Fruit fly (Drosophila melanogaster) whole organism, embryonic: ENCODE measurements around the gene Cat.

Experiments
- Abd-B ChIP-seq: fragments of 200-800 bp; sonication (Bioruptor generic); optimal IDR thresholded peaks from 2 replicates; lab custom pipeline; 2018; ENCODE audit warnings: missing biosample characterization, mild to moderate bottlenecking, missing genetic modification characterization, moderate library complexity
- Blimp-1 ChIP-seq: fragments of 200-800 bp; sonication (Bioruptor generic); optimal IDR thresholded peaks from 3 replicates; lab custom pipeline; 2018; ENCODE audit warnings: missing biosample characterization, missing genetic modification characterization, mild to moderate bottlenecking, moderate library complexity, missing genetic modification reagents
- Bteb2 ChIP-seq: fragments of 200-800 bp; sonication (Bioruptor generic); optimal IDR thresholded peaks from 2 replicates; lab custom pipeline; 2016; ENCODE audit warnings: missing biosample characterization, missing genetic modification characterization
- CG10543 ChIP-seq: fragments of 200-800 bp; sonication (Bioruptor generic); optimal IDR thresholded peaks from 3 replicates; lab custom pipeline; 2017; ENCODE audit warnings: missing biosample characterization, mild to moderate bottlenecking, missing genetic modification characterization, moderate library complexity
- CG11093 ChIP-seq: fragments of 200-800 bp; sonication (Bioruptor generic); IDR thresholded peaks from 3 replicates; pipeline ENCODE4 v1.3.6; 2022; ENCODE audit warnings: missing biosample characterization, missing genetic modification characterization
- CG12071 ChIP-seq: fragments of 200-800 bp; sonication (Bioruptor generic); optimal IDR thresholded peaks from 3 replicates; lab custom pipeline; 2018; ENCODE audit warnings: missing biosample characterization, mild to moderate bottlenecking, missing genetic modification characterization
- CG12219 ChIP-seq: fragments of 200-800 bp; sonication (Bioruptor generic); optimal IDR thresholded peaks from 3 replicates; lab custom pipeline; 2018; ENCODE audit warnings: missing biosample characterization, mild to moderate bottlenecking, missing genetic modification characterization
- CG16779 ChIP-seq: fragments of 200-800 bp; sonication (Bioruptor generic); IDR thresholded peaks from 2 replicates; pipeline ENCODE4 v1.3.6; 2022; ENCODE audit warnings: missing biosample characterization, missing genetic modification characterization
- CG18262 ChIP-seq: fragments of 200-800 bp; optimal IDR thresholded peaks from 3 replicates; lab custom pipeline; 2019; ENCODE audit warnings: missing biosample characterization, mild to moderate bottlenecking, missing genetic modification characterization, moderate library complexity
- CG18599 ChIP-seq: fragments of 200-800 bp; sonication (Bioruptor generic); optimal IDR thresholded peaks from 3 replicates; lab custom pipeline; 2017; ENCODE audit warnings: missing biosample characterization, missing genetic modification characterization, mild to moderate bottlenecking, moderate library complexity, missing genetic modification reagents
- CG2712 ChIP-seq: fragments of 200-800 bp; optimal IDR thresholded peaks from 3 replicates; lab custom pipeline; 2019; ENCODE audit warnings: missing biosample characterization, mild to moderate bottlenecking, missing genetic modification characterization, moderate library complexity
- CG3163 ChIP-seq: fragments of 200-800 bp; sonication (Bioruptor generic); optimal IDR thresholded peaks from 3 replicates; lab custom pipeline; 2016; ENCODE audit warnings: missing biosample characterization, missing genetic modification characterization
- CG34376 ChIP-seq: fragments of 200-800 bp; sonication (Bioruptor generic); optimal IDR thresholded peaks from 2 replicates; lab custom pipeline; 2018; ENCODE audit warnings: missing biosample characterization, mild to moderate bottlenecking, missing genetic modification characterization
- CG4282 ChIP-seq: fragments of 200-800 bp; sonication (Bioruptor generic); optimal IDR thresholded peaks from 2 replicates; lab custom pipeline; 2016; ENCODE audit warnings: missing biosample characterization, missing genetic modification characterization
- CG6254 ChIP-seq: fragments of 200-800 bp; sonication (Bioruptor generic); optimal IDR thresholded peaks from 3 replicates; lab custom pipeline; 2017; ENCODE audit warnings: mild to moderate bottlenecking, missing biosample characterization, missing genetic modification reagents, missing genetic modification characterization
- CG6854 ChIP-seq: fragments of 200-800 bp; sonication (Bioruptor generic); optimal IDR thresholded peaks from 3 replicates; lab custom pipeline; 2017; ENCODE audit warnings: missing biosample characterization, mild to moderate bottlenecking, missing genetic modification characterization
- CG8290 ChIP-seq, 3 experiments: fragments of 200-800 bp; sonication (Bioruptor generic); optimal IDR thresholded peaks; 2 replicates each; lab custom pipeline; 2016 to 2019; ENCODE audit warnings: missing biosample characterization in 3 of 3, missing genetic modification characterization in 3 of 3, mild to moderate bottlenecking in 2 of 3, moderate library complexity in 1 of 3
- CG8478 ChIP-seq: fragments of >200 bp; optimal IDR thresholded peaks from 2 replicates; lab custom pipeline; 2018
- CG9609 ChIP-seq: fragments of 200-800 bp; sonication (Bioruptor generic); optimal IDR thresholded peaks from 3 replicates; lab custom pipeline; 2016; ENCODE audit warnings: missing biosample characterization, missing genetic modification characterization
- Chrac-16 ChIP-seq: fragments of 200-800 bp; sonication (Bioruptor generic); optimal IDR thresholded peaks from 3 replicates; lab custom pipeline; 2016; ENCODE audit warnings: missing biosample characterization, missing genetic modification characterization
- Dip2 ChIP-seq: fragments of 200-800 bp; sonication (Bioruptor generic); IDR thresholded peaks from 2 replicates; pipeline ENCODE4 v1.3.6; 2022; ENCODE audit warnings: missing biosample characterization, missing genetic modification characterization
- Dll ChIP-seq: fragments of 200-800 bp; sonication (Bioruptor generic); IDR thresholded peaks from 4 replicates; pipeline ENCODE4 v1.3.6; 2022; ENCODE audit warnings: missing biosample characterization, missing genetic modification characterization; ENCODE audit not compliant: partially characterized antibody
- Elba2 ChIP-seq: fragments of 200-800 bp; sonication (Bioruptor generic); optimal IDR thresholded peaks from 3 replicates; lab custom pipeline; 2016; ENCODE audit warnings: missing biosample characterization, missing genetic modification characterization
- HLH54F ChIP-seq: fragments of 200-800 bp; sonication (Bioruptor generic); optimal IDR thresholded peaks from 3 replicates; lab custom pipeline; 2016; ENCODE audit warnings: missing biosample characterization, missing genetic modification characterization
- HmgD ChIP-seq: fragments of 200-800 bp; sonication (Bioruptor generic); optimal IDR thresholded peaks from 3 replicates; lab custom pipeline; 2016; ENCODE audit warnings: missing biosample characterization, missing genetic modification characterization
- Hr3 ChIP-seq: fragments of 200-800 bp; sonication (Bioruptor generic); optimal IDR thresholded peaks from 3 replicates; lab custom pipeline; 2016; ENCODE audit warnings: missing biosample characterization, missing genetic modification characterization
- Lim3 ChIP-seq: fragments of 200-800 bp; sonication (Bioruptor generic); IDR thresholded peaks from 2 replicates; pipeline ENCODE4 v1.3.6; 2022; ENCODE audit warnings: missing biosample characterization, missing genetic modification characterization
- Lpt ChIP-seq: fragments of >200 bp; optimal IDR thresholded peaks from 2 replicates; lab custom pipeline; 2018; ENCODE audit warnings: missing biosample characterization, missing genetic modification characterization
- Opbp ChIP-seq: fragments of 200-800 bp; sonication (Bioruptor generic); IDR thresholded peaks from 3 replicates; pipeline ENCODE4 v1.3.6; 2022; ENCODE audit warnings: missing biosample characterization, missing genetic modification characterization; ENCODE audit not compliant: partially characterized antibody
- PHDP ChIP-seq: fragments of 200-800 bp; sonication (Bioruptor generic); optimal IDR thresholded peaks from 3 replicates; lab custom pipeline; 2018; ENCODE audit warnings: missing biosample characterization, mild to moderate bottlenecking, missing genetic modification characterization, moderate library complexity
- Trl ChIP-seq, 3 experiments: fragments of >200 bp in 2 of 3; fragments of 200-800 bp in 1 of 3; sonication (Bioruptor generic) in 1 of 3; optimal IDR thresholded peaks; 2 replicates in 1 of 3; 3 replicates in 2 of 3; lab custom pipeline; 2016 to 2017; ENCODE audit warnings: missing biosample characterization in 1 of 3, missing genetic modification characterization in 1 of 3
- aop ChIP-seq: fragments of 200-800 bp; sonication (Bioruptor generic); IDR thresholded peaks from 2 replicates; pipeline ENCODE4 v1.3.6; 2022; ENCODE audit warnings: missing biosample characterization, missing genetic modification characterization
- ap ChIP-seq: fragments of 200-800 bp; sonication (Bioruptor generic); IDR thresholded peaks from 2 replicates; pipeline ENCODE4 v1.3.6; 2022; ENCODE audit warnings: missing biosample characterization, missing genetic modification characterization
- bigmax ChIP-seq: fragments of 200-800 bp; sonication (Bioruptor generic); optimal IDR thresholded peaks from 2 replicates; lab custom pipeline; 2018; ENCODE audit warnings: missing biosample characterization, mild to moderate bottlenecking, missing genetic modification characterization
- cg ChIP-seq: fragments of 200-800 bp; sonication (Bioruptor generic); optimal IDR thresholded peaks from 3 replicates; lab custom pipeline; 2019; ENCODE audit warnings: missing biosample characterization, mild to moderate bottlenecking, missing genetic modification characterization, moderate library complexity
- dpn ChIP-seq, 2 experiments: fragments of 200-800 bp; sonication (Bioruptor generic); optimal IDR thresholded peaks; 3 replicates each; lab custom pipeline; 2016; ENCODE audit warnings: missing biosample characterization in 2 of 2, missing genetic modification characterization in 2 of 2
- ewg ChIP-seq: fragments of 200-800 bp; sonication (Bioruptor generic); optimal IDR thresholded peaks from 3 replicates; lab custom pipeline; 2017; ENCODE audit warnings: mild to moderate bottlenecking, missing biosample characterization, missing genetic modification reagents, missing genetic modification characterization
- exex ChIP-seq: fragments of 200-800 bp; sonication (Bioruptor generic); optimal IDR thresholded peaks from 4 replicates; lab custom pipeline; 2018; ENCODE audit warnings: missing biosample characterization, mild to moderate bottlenecking, missing genetic modification characterization, moderate library complexity
- fd64A ChIP-seq: fragments of 200-800 bp; sonication (Bioruptor generic); optimal IDR thresholded peaks from 3 replicates; lab custom pipeline; 2018; ENCODE audit warnings: missing biosample characterization, mild to moderate bottlenecking, missing genetic modification characterization
- hkb ChIP-seq, 2 experiments: fragments of 200-800 bp in 1 of 2; fragments of >200 bp in 1 of 2; sonication (Bioruptor generic) in 1 of 2; IDR thresholded peaks in 1 of 2; optimal IDR thresholded peaks in 1 of 2; 2 replicates each; pipeline versions ENCODE4 v1.3.6 to Lab custom; 2017 to 2022; ENCODE audit warnings: missing biosample characterization in 1 of 2, missing genetic modification characterization in 1 of 2
- kah ChIP-seq: fragments of 200-800 bp; sonication (Bioruptor generic); optimal IDR thresholded peaks from 2 replicates; lab custom pipeline; 2018; ENCODE audit warnings: missing biosample characterization, mild to moderate bottlenecking, missing genetic modification characterization
- klu ChIP-seq: fragments of 200-800 bp; sonication (Bioruptor generic); IDR thresholded peaks from 2 replicates; pipeline ENCODE4 v1.3.6; 2022; ENCODE audit warnings: missing biosample characterization, missing genetic modification characterization
- luna ChIP-seq: fragments of 200-800 bp; sonication (Bioruptor generic); optimal IDR thresholded peaks from 2 replicates; lab custom pipeline; 2016; ENCODE audit warnings: missing biosample characterization, missing genetic modification characterization
- row ChIP-seq: fragments of 200-800 bp; sonication (Bioruptor generic); IDR thresholded peaks from 3 replicates; pipeline ENCODE4 v1.3.6; 2022; ENCODE audit warnings: missing biosample characterization, missing genetic modification characterization
- run ChIP-seq: fragments of 200-800 bp; sonication (Bioruptor generic); optimal IDR thresholded peaks from 3 replicates; lab custom pipeline; 2018; ENCODE audit warnings: missing biosample characterization, mild to moderate bottlenecking, missing genetic modification characterization
- sim ChIP-seq: fragments of 200-800 bp; sonication (Bioruptor generic); IDR thresholded peaks from 2 replicates; pipeline ENCODE4 v1.3.6; 2022; ENCODE audit warnings: missing biosample characterization, missing genetic modification characterization
- slbo ChIP-seq: fragments of 200-800 bp; sonication (Bioruptor generic); IDR thresholded peaks from 2 replicates; pipeline ENCODE4 v1.3.6; 2022; ENCODE audit warnings: missing biosample characterization, missing genetic modification characterization
- sna ChIP-seq: fragments of 200-800 bp; sonication (Bioruptor generic); IDR thresholded peaks from 2 replicates; pipeline ENCODE4 v1.3.6; 2022; ENCODE audit warnings: missing biosample characterization, missing genetic modification characterization; ENCODE audit not compliant: partially characterized antibody
- stwl ChIP-seq: fragments of 200-800 bp; sonication (Bioruptor generic); optimal IDR thresholded peaks from 3 replicates; lab custom pipeline; 2018; ENCODE audit warnings: missing biosample characterization, mild to moderate bottlenecking, missing genetic modification characterization, moderate library complexity
- trem ChIP-seq: fragments of 200-800 bp; optimal IDR thresholded peaks from 3 replicates; lab custom pipeline; 2019; ENCODE audit warnings: missing biosample characterization, mild to moderate bottlenecking, missing genetic modification characterization, moderate library complexity
- tx ChIP-seq: fragments of 200-800 bp; sonication (Bioruptor generic); optimal IDR thresholded peaks from 2 replicates; lab custom pipeline; 2016; ENCODE audit warnings: missing biosample characterization, missing genetic modification characterization

The Cat gene

DNA sequence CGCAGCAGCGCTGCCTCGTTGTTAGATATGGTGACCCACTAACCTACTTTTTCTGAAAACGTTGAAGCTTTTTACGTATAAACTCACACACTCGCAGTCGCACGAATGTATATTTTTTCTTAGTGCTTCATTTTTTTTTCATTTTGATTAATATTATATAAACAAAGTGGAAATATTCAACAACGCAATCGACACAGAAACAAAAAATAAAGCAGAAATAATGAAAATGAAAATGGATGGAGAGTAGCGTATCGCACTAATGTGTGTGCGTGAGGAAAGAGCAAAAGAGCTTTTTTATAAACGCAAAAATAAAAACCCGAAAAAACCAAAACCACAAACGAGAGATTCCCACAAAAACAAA, 36.4 kb upstream of the Cat start (continued):
- TF ChIP-seq Trl (optimal IDR thresholded peaks at IDR 0.05; lab: Kevin White, UChicago) (no peak), Trl (GFP tag; optimal IDR thresholded peaks at IDR 0.05; lab: Kevin White, UChicago) (no peak), Dip2 (GFP tag; lab: Robert Waterston, UW) (no peak), CG18599 (GFP tag; lab: Kevin White, UChicago) (peak; percentile 55), luna (GFP tag; lab: Kevin White, UChicago) (no peak), Lim3 (GFP tag; lab: Robert Waterston, UW) (no peak), sna (peak; percentile 35; the same call in 1 of the 2 replicates), CG9609 (GFP tag; lab: Kevin White, UChicago) (no peak), row (GFP tag; lab: Robert Waterston, UW) (peak; percentile 49), exex (tag; lab: Kevin White, UChicago) (no peak), Opbp (GFP tag; lab: Robert Waterston, UW) (no peak), run (tag; lab: Kevin White, UChicago) (peak; percentile 57), CG34376 (GFP tag; lab: Kevin White, UChicago) (no peak), sim (no peak; the same call in 1 of the 2 replicates), stwl (tag; lab: Kevin White, UChicago) (no peak), Blimp-1 (GFP tag; lab: Kevin White, UChicago) (no peak), trem (tag; lab: Kevin White, UChicago) (no peak), Dll (GFP tag; lab: Robert Waterston, UW) (no peak; the same call in 3 of the 4 replicates), CG16779 (GFP tag; lab: Robert Waterston, UW) (no peak), HmgD (GFP tag; lab: Kevin White, UChicago) (no peak), CG6254 (no peak), CG2712 (tag; lab: Kevin White, UChicago) (peak; percentile 24), CG12219 (no peak), klu (GFP tag; lab: Robert Waterston, UW) (no peak), CG10543 (GFP tag; lab: Kevin White, UChicago) (no peak), Elba2 (GFP tag; lab: Kevin White, UChicago) (no peak), CG11093 (no peak), hkb (optimal IDR thresholded peaks at IDR 0.05; lab: Kevin White, UChicago) (no peak), hkb (GFP tag; IDR thresholded peaks at IDR 0.05; lab: Robert Waterston, UW) (peak; percentile 74), Chrac-16 (no peak), slbo (GFP tag; lab: Robert Waterston, UW) (peak; percentile 68), dpn (GFP tag; optimal IDR thresholded peaks at IDR 0.05; lab: Kevin White, UChicago) (no peak), PHDP (tag; lab: Kevin White, UChicago) (peak; percentile 17), CG6854 (no peak), CG4282 (GFP tag; lab: Kevin White, UChicago) (no peak), tx (GFP tag; lab: Kevin White, UChicago) (no peak), cg (peak; percentile 56), CG8478 (lab: Kevin White, UChicago) (no peak), HLH54F (GFP tag; lab: Kevin White, UChicago) (no peak), fd64A (no peak), CG3163 (GFP tag; lab: Kevin White, UChicago) (no peak), bigmax (no peak), kah (GFP tag; lab: Kevin White, UChicago) (no peak), Lpt (GFP tag; lab: Kevin White, UChicago) (no peak), aop (GFP tag; lab: Robert Waterston, UW) (no peak), ap (0 out of 2 replicates have a peak, but pooled peaks have one; percentile 12), CG18262 (tag; lab: Kevin White, UChicago) (no peak), Hr3 (GFP tag; lab: Kevin White, UChicago) (no peak), Bteb2 (GFP tag; lab: Kevin White, UChicago) (no peak), Abd-B (no peak), CG8290 (GFP tag; optimal IDR thresholded peaks at IDR 0.05; lab: Kevin White, UChicago) (no peak), CG8290 (tag; optimal IDR thresholded peaks at IDR 0.05; lab: Kevin White, UChicago) (no peak), ewg (GFP tag; lab: Kevin White, UChicago) (no peak), CG12071 (no peak)
